Fruit fly (Drosophila melanogaster): ENCODE measurements around the gene Mitofilin.

Mitofilin gene

dm6 chr3R:22039480-22039879, 16.3 kb upstream of the Mitofilin start:
- TF ChIP-seq pdm3 (GFP tag; optimal IDR thresholded peaks at IDR 0.05) (no peak), eg (GFP tag; IDR thresholded peaks at IDR 0.05) (peak; percentile 94), Eip75B (GFP tag; optimal IDR thresholded peaks at IDR 0.05) (no peak), CG31627 (GFP tag; optimal IDR thresholded peaks at IDR 0.05) (peak; percentile 70), acj6 (GFP tag; optimal IDR thresholded peaks at IDR 0.05) (no peak), CG15336 (GFP tag; IDR thresholded peaks at IDR 0.05) (peak; percentile 95), vri (GFP tag; optimal IDR thresholded peaks at IDR 0.05) (no peak), CG16779 (tag; optimal IDR thresholded peaks at IDR 0.05) (no peak), CG11762 (GFP tag; optimal IDR thresholded peaks at IDR 0.05; ENCODE audit: insufficient read depth) (no peak), esn (GFP tag; optimal IDR thresholded peaks at IDR 0.05) (peak; percentile 71), Met (GFP tag; optimal IDR thresholded peaks at IDR 0.05) (no peak), Sox102F (GFP tag; optimal IDR thresholded peaks at IDR 0.05) (no peak), CG34406 (GFP tag; optimal IDR thresholded peaks at IDR 0.05) (peak; percentile 71), Sox14 (GFP tag; optimal IDR thresholded peaks at IDR 0.05) (peak; percentile 81), CG6808 (GFP tag; optimal IDR thresholded peaks at IDR 0.05) (peak; percentile 21), CG4318 (GFP tag; optimal IDR thresholded peaks at IDR 0.05) (no peak), CG1621 (tag; optimal IDR thresholded peaks at IDR 0.05) (no peak), topi (GFP tag; optimal IDR thresholded peaks at IDR 0.05) (peak; percentile 72), Eip78C (GFP tag) (peak; percentile 92), salr (GFP tag; optimal IDR thresholded peaks at IDR 0.05) (no peak), fd59A (GFP tag; optimal IDR thresholded peaks at IDR 0.05) (no peak), Smox (GFP tag; optimal IDR thresholded peaks at IDR 0.05) (no peak), dac (GFP tag; optimal IDR thresholded peaks at IDR 0.05) (peak; percentile 54), Eip93F (GFP tag; optimal IDR thresholded peaks at IDR 0.05) (no peak), Hr4 (GFP tag; optimal IDR thresholded peaks at IDR 0.05) (no peak), Ets21C (GFP tag; optimal IDR thresholded peaks at IDR 0.05) (no peak), net (GFP tag; optimal IDR thresholded peaks at IDR 0.05) (peak; percentile 84), CG3032 (tag; optimal IDR thresholded peaks at IDR 0.05) (peak; percentile 22), CG6792 (GFP tag; optimal IDR thresholded peaks at IDR 0.05) (peak; percentile 70), CG8319 (GFP tag; optimal IDR thresholded peaks at IDR 0.05) (no peak), Gug (GFP tag; IDR thresholded peaks at IDR 0.05) (peak; percentile 71), CG10669 (GFP tag; optimal IDR thresholded peaks at IDR 0.05) (no peak), CG6854 (GFP tag; optimal IDR thresholded peaks at IDR 0.05) (no peak), CG6276 (GFP tag; optimal IDR thresholded peaks at IDR 0.05) (no peak), CG3919 (GFP tag; optimal IDR thresholded peaks at IDR 0.05) (peak; percentile 78), Lpt (GFP tag; optimal IDR thresholded peaks at IDR 0.05) (peak; percentile 78), CG8119 (GFP tag; IDR thresholded peaks at IDR 0.05) (peak; percentile 94), CG7368 (GFP tag; optimal IDR thresholded peaks at IDR 0.05) (peak; percentile 75), achi (GFP tag; optimal IDR thresholded peaks at IDR 0.05) (peak; percentile 80), CG8632 (GFP tag; optimal IDR thresholded peaks at IDR 0.05) (no peak), Blimp-1 (GFP tag; optimal IDR thresholded peaks at IDR 0.05) (no peak), Hr38 (GFP tag; optimal IDR thresholded peaks at IDR 0.05) (no peak), OdsH (GFP tag; optimal IDR thresholded peaks at IDR 0.05) (no peak), spab (GFP tag; optimal IDR thresholded peaks at IDR 0.05) (no peak), svp (GFP tag) (no peak), fkh (GFP tag; optimal IDR thresholded peaks at IDR 0.05) (no peak), CG11902 (GFP tag; optimal IDR thresholded peaks at IDR 0.05) (peak; percentile 35), cyc (GFP tag; optimal IDR thresholded peaks at IDR 0.05) (peak; percentile 66), Hr39 (GFP tag; optimal IDR thresholded peaks at IDR 0.05) (no peak), ss (GFP tag; optimal IDR thresholded peaks at IDR 0.05) (no peak), Sox15 (GFP tag; optimal IDR thresholded peaks at IDR 0.05) (peak; percentile 42), lz (GFP tag; optimal IDR thresholded peaks at IDR 0.05) (peak; percentile 65), fd85E (GFP tag; optimal IDR thresholded peaks at IDR 0.05) (no peak)

Data from whole organism, prepupa.